Fruit fly (Drosophila melanogaster) whole organism: ENCODE measurements around the gene CG7369.

Experiments used
- CG8478 ChIP-seq: fragments of >200 bp; optimal IDR thresholded peaks from 2 replicates; lab custom pipeline; 2018; ENCODE audit warnings: inconsistent platforms
- EcR ChIP-seq, 2 experiments: fragments of >200 bp; optimal IDR thresholded peaks; 2 replicates each; lab custom pipeline; 2017; ENCODE audit warnings: missing biosample characterization in 2 of 2, missing genetic modification characterization in 2 of 2, missing genetic modification reagents in 2 of 2
- pan ChIP-seq: fragments of >200 bp; optimal IDR thresholded peaks from 2 replicates; lab custom pipeline; 2017
- psq ChIP-seq: fragments of >200 bp; optimal IDR thresholded peaks from 2 replicates; lab custom pipeline; 2017
- usp ChIP-seq: fragments of >200 bp; optimal IDR thresholded peaks from 2 replicates; lab custom pipeline; 2017; ENCODE audit warnings: missing biosample characterization, missing genetic modification characterization, mixed read lengths

DNA sequence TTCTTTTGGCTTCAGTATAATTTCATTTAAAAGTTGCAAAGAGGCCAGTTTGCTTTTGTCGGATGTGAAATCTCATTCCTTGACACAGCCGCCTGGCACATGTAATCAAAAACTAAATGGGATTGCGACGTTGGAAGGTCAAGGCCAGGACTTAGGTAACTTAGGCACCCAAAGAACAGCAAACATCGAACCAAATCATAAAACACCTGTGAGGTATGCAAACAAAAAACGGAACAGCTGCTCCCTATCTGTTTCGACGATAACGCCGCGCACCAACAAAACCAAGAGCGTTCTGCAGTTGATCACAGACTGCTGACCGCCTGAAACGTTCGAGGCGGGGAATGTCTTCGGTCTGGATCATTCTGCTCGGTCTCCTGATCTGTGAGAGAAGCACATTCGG lies 42.5 kb upstream of the CG7369 start, which contains the start of gene CG45116:
- TF ChIP-seq pan (lab: Kevin White, UChicago) (no peak), psq (lab: Kevin White, UChicago) (no peak), CG8478 (no peak), usp (GFP tag; lab: Kevin White, UChicago) (no peak), EcR (GFP tag; optimal IDR thresholded peaks at IDR 0.05; lab: Kevin White, UChicago) (no peak)
